Fruit fly (Drosophila melanogaster): ENCODE results near the gene Gr28b.
A peak's percentile ranks its signal among the peaks of the same experiment; 100 is the strongest.

The Gr28b gene

dm6 chr2L:7411947-7412621 lies 50.0 kb downstream of the Gr28b start, which contains the start of gene chm (continued):
- TF ChIP-seq abd-A (tag; optimal IDR thresholded peaks at IDR 0.05) (no peak), Poxn (GFP tag; IDR thresholded peaks at IDR 0.05) (no peak), ems (GFP tag; optimal IDR thresholded peaks at IDR 0.05) (no peak), CG12155 (GFP tag; optimal IDR thresholded peaks at IDR 0.05) (no peak), stc (GFP tag; IDR thresholded peaks at IDR 0.05) (no peak), CG14014 (GFP tag; IDR thresholded peaks at IDR 0.05) (0 out of 2 replicates have a peak, but pooled peaks have one; percentile 24), Nf-YC (tag; optimal IDR thresholded peaks at IDR 0.05) (peak; percentile 26), ttk (GFP tag; IDR thresholded peaks at IDR 0.05) (no peak), CG16779 (GFP tag; IDR thresholded peaks at IDR 0.05) (no peak), CG9609 (GFP tag; optimal IDR thresholded peaks at IDR 0.05) (no peak), dan (GFP tag; IDR thresholded peaks at IDR 0.05) (no peak), seq (GFP tag; IDR thresholded peaks at IDR 0.05) (no peak), D (optimal IDR thresholded peaks at IDR 0.05) (no peak), D (GFP tag; optimal IDR thresholded peaks at IDR 0.05) (no peak), hbn (GFP tag; IDR thresholded peaks at IDR 0.05; ENCODE audit: partially characterized antibody) (peak; percentile 89), Pdp1 (GFP tag; optimal IDR thresholded peaks at IDR 0.05) (peak; percentile 20 to 46), Ptx1 (GFP tag; IDR thresholded peaks at IDR 0.05) (peak; percentile 32), fru (optimal IDR thresholded peaks at IDR 0.05) (no peak), nau (GFP tag; optimal IDR thresholded peaks at IDR 0.05) (no peak), esg (GFP tag; conservative IDR thresholded peaks at IDR 0.05) (no peak), fd96Cb (tag; optimal IDR thresholded peaks at IDR 0.05) (no peak), lov (optimal IDR thresholded peaks at IDR 0.05) (no peak), lov (GFP tag; IDR thresholded peaks at IDR 0.05) (no peak), Lpt (GFP tag; optimal IDR thresholded peaks at IDR 0.05) (no peak), chn (GFP tag; optimal IDR thresholded peaks at IDR 0.05) (no peak), CG4360 (GFP tag; IDR thresholded peaks at IDR 0.05) (0 out of 2 replicates have a peak, but pooled peaks have one; percentile 5), CG2889 (GFP tag; IDR thresholded peaks at IDR 0.05) (0 out of 3 replicates have a peak, but pooled peaks have one; percentile 11), schlank (tag; optimal IDR thresholded peaks at IDR 0.05) (no peak), kah (GFP tag; optimal IDR thresholded peaks at IDR 0.05) (no peak), Spps (tag; optimal IDR thresholded peaks at IDR 0.05) (no peak), CTCF (GFP tag; optimal IDR thresholded peaks at IDR 0.05) (no peak), Fer1 (GFP tag; optimal IDR thresholded peaks at IDR 0.05) (peak; percentile 21), CG11504 (tag; optimal IDR thresholded peaks at IDR 0.05) (peak; percentile 52), CG7372 (GFP tag; IDR thresholded peaks at IDR 0.05) (no peak), Atf3 (GFP tag; optimal IDR thresholded peaks at IDR 0.05) (no peak), Stat92E (GFP tag; optimal IDR thresholded peaks at IDR 0.05) (no peak), Awh (GFP tag; IDR thresholded peaks at IDR 0.05) (no peak), jigr1 (GFP tag; IDR thresholded peaks at IDR 0.05) (peak; percentile 58; the same call in 1 of the 3 replicates), Lhr (GFP tag; optimal IDR thresholded peaks at IDR 0.05) (peak; percentile 6), CG17612 (GFP tag; IDR thresholded peaks at IDR 0.05) (no peak), cas (GFP tag; IDR thresholded peaks at IDR 0.05) (no peak), Blimp-1 (GFP tag; optimal IDR thresholded peaks at IDR 0.05) (no peak), CG34422 (GFP tag; IDR thresholded peaks at IDR 0.05) (peak; percentile 50; the same call in 1 of the 3 replicates), corto (GFP tag; optimal IDR thresholded peaks at IDR 0.05) (no peak), CG3407 (GFP tag; optimal IDR thresholded peaks at IDR 0.05) (no peak), CG5180 (GFP tag; optimal IDR thresholded peaks at IDR 0.05) (no peak), dm (GFP tag; optimal IDR thresholded peaks at IDR 0.05) (no peak), CG11456 (GFP tag; IDR thresholded peaks at IDR 0.05) (no peak; the same call in 2 of the 3 replicates), NC2β (GFP tag; optimal IDR thresholded peaks at IDR 0.05) (no peak), zf30C (GFP tag; optimal IDR thresholded peaks at IDR 0.05) (no peak), CG17385 (GFP tag; optimal IDR thresholded peaks at IDR 0.05) (peak; percentile 7), nom (GFP tag; optimal IDR thresholded peaks at IDR 0.05) (no peak)
